Fruit fly (Drosophila melanogaster): ENCODE results near the gene Elo68beta.

Gene Elo68beta

DNA sequence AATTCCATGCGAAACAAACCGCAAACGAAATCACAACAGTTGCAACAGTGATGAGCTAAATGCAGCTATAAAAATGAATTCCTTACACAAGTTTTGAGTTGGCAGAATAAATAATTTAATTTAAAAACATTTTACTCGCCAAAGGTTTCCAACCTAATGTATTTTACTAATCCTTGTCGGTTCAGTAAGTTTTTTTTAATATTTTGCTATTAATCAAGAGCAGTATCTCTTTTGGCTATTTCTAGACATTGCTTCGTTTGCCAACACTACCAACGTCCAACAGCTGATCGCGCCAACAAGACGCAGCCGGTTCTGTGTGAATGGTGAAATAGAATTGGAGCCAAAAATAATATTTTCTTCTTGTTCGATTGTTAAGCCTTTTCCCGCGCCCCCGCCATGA lies 36.8 kb downstream of the Elo68beta start, which contains the start of the genes CG32075, CG45101 and SuUR (continued):
- TF ChIP-seq CG3726 (GFP tag; IDR thresholded peaks at IDR 0.05) (peak; percentile 80; the same call in 2 of the 3 replicates), CG15479 (GFP tag; optimal IDR thresholded peaks at IDR 0.05) (no peak), CG34224 (GFP tag; IDR thresholded peaks at IDR 0.05; ENCODE audit: partially characterized antibody) (no peak), lab (GFP tag; optimal IDR thresholded peaks at IDR 0.05) (peak; percentile 81), nmo (GFP tag; optimal IDR thresholded peaks at IDR 0.05) (peak; percentile 90), Ptx1 (GFP tag; IDR thresholded peaks at IDR 0.05) (peak; percentile 94), CG6175 (GFP tag; IDR thresholded peaks at IDR 0.05) (peak; percentile 66; the same call in 1 of the 3 replicates), zen2 (GFP tag; IDR thresholded peaks at IDR 0.05; ENCODE audit: partially characterized antibody) (no peak), CG12942 (GFP tag; optimal IDR thresholded peaks at IDR 0.05) (peak; percentile 94), fru (optimal IDR thresholded peaks at IDR 0.05) (no peak), sens-2 (GFP tag; IDR thresholded peaks at IDR 0.05) (peak; percentile 65), B-H1 (GFP tag; IDR thresholded peaks at IDR 0.05) (peak; percentile 75), Lim3 (GFP tag; IDR thresholded peaks at IDR 0.05) (no peak), fd64A (GFP tag; optimal IDR thresholded peaks at IDR 0.05) (no peak), E2f2 (GFP tag; IDR thresholded peaks at IDR 0.05) (peak; percentile 78), CG8359 (GFP tag; optimal IDR thresholded peaks at IDR 0.05; ENCODE audit: borderline replicate concordance) (no peak), CG9817 (tag; optimal IDR thresholded peaks at IDR 0.05) (peak; percentile 88), chm (GFP tag; IDR thresholded peaks at IDR 0.05) (peak; percentile 90), zen (tag; optimal IDR thresholded peaks at IDR 0.05) (peak; percentile 83), kah (GFP tag; optimal IDR thresholded peaks at IDR 0.05) (peak; percentile 32), chif (GFP tag; optimal IDR thresholded peaks at IDR 0.05) (peak; percentile 89 to 94), CG13424 (tag; optimal IDR thresholded peaks at IDR 0.05) (peak; percentile 90), CG2875 (GFP tag; optimal IDR thresholded peaks at IDR 0.05) (peak; percentile 39), CG17328 (GFP tag; IDR thresholded peaks at IDR 0.05) (peak; percentile 89), nom (GFP tag; optimal IDR thresholded peaks at IDR 0.05) (peak; percentile 42), CG10462 (GFP tag; optimal IDR thresholded peaks at IDR 0.05) (peak; percentile 76), wdn (GFP tag; IDR thresholded peaks at IDR 0.05) (peak; percentile 62; the same call in 1 of the 2 replicates), CG4424 (GFP tag; optimal IDR thresholded peaks at IDR 0.05) (peak; percentile 92), gem (tag; optimal IDR thresholded peaks at IDR 0.05) (peak; percentile 92), sima (GFP tag; optimal IDR thresholded peaks at IDR 0.05) (peak; percentile 56), stc (GFP tag; IDR thresholded peaks at IDR 0.05) (peak; percentile 85), MTF-1 (GFP tag; optimal IDR thresholded peaks at IDR 0.05; ENCODE audit: borderline replicate concordance) (no peak), CG11560 (tag; IDR thresholded peaks at IDR 0.05) (peak; percentile 61; the same call in 1 of the 3 replicates), CG3407 (GFP tag; optimal IDR thresholded peaks at IDR 0.05) (peak; percentile 64), Gug (GFP tag; IDR thresholded peaks at IDR 0.05) (peak; percentile 84), NfI (GFP tag; optimal IDR thresholded peaks at IDR 0.05) (peak; percentile 91), MBD-R2 (GFP tag; IDR thresholded peaks at IDR 0.05) (peak; percentile 98), CG16779 (GFP tag; IDR thresholded peaks at IDR 0.05) (peak; percentile 54; the same call in 1 of the 2 replicates), hkb (optimal IDR thresholded peaks at IDR 0.05) (peak; percentile 71), hkb (GFP tag; IDR thresholded peaks at IDR 0.05) (peak; percentile 86), CG10366 (GFP tag; IDR thresholded peaks at IDR 0.05) (peak; percentile 89), CG7271 (tag; optimal IDR thresholded peaks at IDR 0.05) (peak; percentile 58), CG8290 (GFP tag; optimal IDR thresholded peaks at IDR 0.05) (peak; percentile 79), CG8290 (tag; optimal IDR thresholded peaks at IDR 0.05) (peak; percentile 6 to 43), Lhr (GFP tag; optimal IDR thresholded peaks at IDR 0.05) (peak; percentile 51), bigmax (GFP tag; optimal IDR thresholded peaks at IDR 0.05) (no peak), dmrt99B (tag; optimal IDR thresholded peaks at IDR 0.05) (peak; percentile 69), HLH3B (GFP tag; IDR thresholded peaks at IDR 0.05) (peak; percentile 78), esg (GFP tag; conservative IDR thresholded peaks at IDR 0.05) (peak; percentile 92), Max (GFP tag; optimal IDR thresholded peaks at IDR 0.05) (peak; percentile 93), CG2116 (GFP tag; optimal IDR thresholded peaks at IDR 0.05) (peak; percentile 67)
